Fruit fly (Drosophila melanogaster): Measurements from ENCODE around the gene Lar.

Lar gene

dm6 chr2L:19546869-19547710 lies 39.3 kb upstream of the Lar start, which contains the start of gene CG10337 (continued):
- TF ChIP-seq CG8119 (GFP tag; IDR thresholded peaks at IDR 0.05) = peak; percentile 36; the same call in 1 of the 3 replicates
- no peak for TF ChIP-seq spab (GFP tag; optimal IDR thresholded peaks at IDR 0.05)
- TF ChIP-seq Eip75B (GFP tag; optimal IDR thresholded peaks at IDR 0.05) = no peak
- TF ChIP-seq CG3032 (tag; optimal IDR thresholded peaks at IDR 0.05) = no peak
- peak; percentile 87 for TF ChIP-seq fkh (GFP tag; optimal IDR thresholded peaks at IDR 0.05)
- TF ChIP-seq pdm3 (GFP tag; optimal IDR thresholded peaks at IDR 0.05) = no peak
- no peak for TF ChIP-seq CG11902 (GFP tag; optimal IDR thresholded peaks at IDR 0.05)
- TF ChIP-seq net (GFP tag; optimal IDR thresholded peaks at IDR 0.05) = peak; percentile 17
- no peak for TF ChIP-seq dac (GFP tag; optimal IDR thresholded peaks at IDR 0.05)
- peak; percentile 9 for TF ChIP-seq OdsH (GFP tag; optimal IDR thresholded peaks at IDR 0.05)
- TF ChIP-seq cyc (GFP tag; optimal IDR thresholded peaks at IDR 0.05) = no peak
- no peak for TF ChIP-seq CG11762 (GFP tag; optimal IDR thresholded peaks at IDR 0.05; ENCODE audit: insufficient read depth)
- TF ChIP-seq CG6808 (GFP tag; optimal IDR thresholded peaks at IDR 0.05) = no peak
- TF ChIP-seq achi (GFP tag; optimal IDR thresholded peaks at IDR 0.05) = no peak
- TF ChIP-seq Met (GFP tag; optimal IDR thresholded peaks at IDR 0.05) = peak; percentile 38
- TF ChIP-seq CG8632 (GFP tag; optimal IDR thresholded peaks at IDR 0.05) = peak; percentile 24

- TF ChIP-seq eg (GFP tag; IDR thresholded peaks at IDR 0.05) = peak; percentile 30; the same call in 1 of the 3 replicates
- TF ChIP-seq Lpt (GFP tag; optimal IDR thresholded peaks at IDR 0.05) = no peak
- peak; percentile 9 for TF ChIP-seq CG1621 (tag; optimal IDR thresholded peaks at IDR 0.05)
- TF ChIP-seq CG15336 (GFP tag; IDR thresholded peaks at IDR 0.05) = peak; percentile 29; the same call in 1 of the 2 replicates
- TF ChIP-seq fkh (GFP tag; optimal IDR thresholded peaks at IDR 0.05) = peak; percentile 4
- no peak for TF ChIP-seq fd85E (GFP tag; optimal IDR thresholded peaks at IDR 0.05)
These were observed 38.3 kb upstream of the Lar start, which contains the start of gene Tep4 for dm6 chr2L:19548158-19548557. Gene Tep4 (plus strand): TSS chr2L:19548507.

- TF ChIP-seq CG8319 (GFP tag; optimal IDR thresholded peaks at IDR 0.05) (no peak), CG6854 (GFP tag; optimal IDR thresholded peaks at IDR 0.05) (peak; percentile 74), spab (GFP tag; optimal IDR thresholded peaks at IDR 0.05) (no peak), topi (GFP tag; optimal IDR thresholded peaks at IDR 0.05) (no peak), achi (GFP tag; optimal IDR thresholded peaks at IDR 0.05) (peak; percentile 37), CG6792 (GFP tag; optimal IDR thresholded peaks at IDR 0.05) (peak; percentile 12), CG8632 (GFP tag; optimal IDR thresholded peaks at IDR 0.05) (no peak), CG10669 (GFP tag; optimal IDR thresholded peaks at IDR 0.05) (no peak), Smox (GFP tag; optimal IDR thresholded peaks at IDR 0.05) (peak; percentile 40), pdm3 (GFP tag; optimal IDR thresholded peaks at IDR 0.05) (no peak), fkh (GFP tag; optimal IDR thresholded peaks at IDR 0.05) (peak; percentile 93), Blimp-1 (GFP tag; optimal IDR thresholded peaks at IDR 0.05) (peak; percentile 32), CG3032 (tag; optimal IDR thresholded peaks at IDR 0.05) (no peak), CG11762 (GFP tag; optimal IDR thresholded peaks at IDR 0.05; ENCODE audit: insufficient read depth) (no peak), Sox102F (GFP tag; optimal IDR thresholded peaks at IDR 0.05) (peak; percentile 48), CG9139 (GFP tag; optimal IDR thresholded peaks at IDR 0.05) (peak; percentile 29), eg (GFP tag; IDR thresholded peaks at IDR 0.05) (no peak; the same call in 2 of the 3 replicates), CG4318 (GFP tag; optimal IDR thresholded peaks at IDR 0.05) (no peak), Eip78C (GFP tag) (peak; percentile 71), fd59A (GFP tag; optimal IDR thresholded peaks at IDR 0.05) (no peak), CG3919 (GFP tag; optimal IDR thresholded peaks at IDR 0.05) (no peak), svp (GFP tag) (peak; percentile 91), Sox15 (GFP tag; optimal IDR thresholded peaks at IDR 0.05) (no peak), CG11294 (GFP tag; IDR thresholded peaks at IDR 0.05) (no peak), vri (GFP tag; optimal IDR thresholded peaks at IDR 0.05) (peak; percentile 71), esn (GFP tag; optimal IDR thresholded peaks at IDR 0.05) (peak; percentile 20), CG8119 (GFP tag; IDR thresholded peaks at IDR 0.05) (peak; percentile 60; the same call in 2 of the 3 replicates), Eip75B (GFP tag; optimal IDR thresholded peaks at IDR 0.05) (peak; percentile 68), ss (GFP tag; optimal IDR thresholded peaks at IDR 0.05) (no peak), Lpt (GFP tag; optimal IDR thresholded peaks at IDR 0.05) (peak; percentile 50), CG16779 (tag; optimal IDR thresholded peaks at IDR 0.05) (no peak), CG1621 (tag; optimal IDR thresholded peaks at IDR 0.05) (peak; percentile 69), CG6808 (GFP tag; optimal IDR thresholded peaks at IDR 0.05) (peak; percentile 70), CG31627 (GFP tag; optimal IDR thresholded peaks at IDR 0.05) (no peak), CG11902 (GFP tag; optimal IDR thresholded peaks at IDR 0.05) (no peak), CG6163 (GFP tag; IDR thresholded peaks at IDR 0.05) (no peak), salr (GFP tag; optimal IDR thresholded peaks at IDR 0.05) (no peak)
These were observed 37.0 kb upstream of the Lar start for dm6 chr2L:19549412-19549811.
